Fruit fly (Drosophila melanogaster): ENCODE measurements around the gene RanGAP.

Gene RanGAP

DNA sequence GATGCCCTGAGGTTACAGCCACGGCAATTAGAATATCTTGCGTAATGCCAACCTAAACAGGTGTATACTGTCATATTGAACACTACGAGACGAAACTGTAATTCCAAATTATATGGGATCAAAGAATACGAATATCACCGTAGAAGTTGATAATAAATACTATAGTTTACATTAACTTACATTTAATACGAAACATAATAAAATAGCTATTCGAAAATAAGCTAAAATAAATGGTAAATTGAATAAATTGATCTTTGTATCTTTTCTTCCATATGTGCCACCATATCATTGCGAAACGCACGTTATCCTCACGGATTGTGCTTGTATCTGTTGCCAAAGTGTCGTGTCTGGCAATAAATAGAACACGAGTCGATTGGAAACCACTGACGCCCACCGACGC, 25.9 kb upstream of the RanGAP start:
- TF ChIP-seq CG17801 (GFP tag; optimal IDR thresholded peaks at IDR 0.05; ENCODE audit: partially characterized antibody) = no peak

DNA sequence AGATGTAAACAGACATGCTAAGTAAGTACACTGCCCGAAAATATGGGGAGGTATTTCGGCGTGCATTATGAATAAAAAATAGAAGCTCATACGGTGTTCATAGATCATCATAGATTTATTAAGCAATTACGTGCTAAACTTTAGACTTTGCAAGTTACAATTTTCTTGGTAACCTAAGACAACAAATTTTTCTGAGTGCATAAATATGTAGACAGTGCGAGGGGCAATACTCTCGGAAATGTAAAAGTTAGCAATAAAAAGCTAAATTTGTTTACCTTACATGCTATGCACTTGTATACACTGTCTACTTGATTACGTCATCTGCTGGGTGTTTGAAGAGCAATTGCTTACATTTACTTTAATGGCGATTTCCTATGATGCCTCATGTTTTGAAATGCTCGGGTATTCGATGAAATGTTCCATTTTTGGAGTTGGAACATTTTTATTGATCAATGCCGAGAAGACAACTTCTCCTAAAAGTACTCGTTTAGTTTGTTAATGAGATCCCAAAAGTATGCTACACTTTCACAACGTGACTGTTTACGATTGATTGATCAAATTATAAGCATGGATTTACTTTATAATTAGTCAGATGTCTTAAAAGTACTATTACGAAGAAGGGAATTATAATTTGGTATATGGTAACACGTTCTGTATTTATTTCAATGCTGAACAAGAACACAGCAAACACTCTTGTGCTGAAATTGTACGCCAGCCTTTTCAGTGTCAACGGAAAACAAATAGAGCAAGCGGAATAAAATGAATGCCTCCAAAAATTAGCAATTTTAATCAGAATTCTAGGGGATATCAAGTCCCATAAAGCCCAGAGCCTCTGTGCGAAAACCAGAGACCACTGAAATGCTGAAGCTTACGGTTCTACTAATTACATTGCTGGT, 24.9 kb upstream of the RanGAP start, which contains the start of gene Lectin-galC1:
Lectin-galC1 (plus strand) TSS at position 846 of the 896 bp plus-strand sequence.
- TF ChIP-seq CG17801 (GFP tag; optimal IDR thresholded peaks at IDR 0.05; ENCODE audit: partially characterized antibody) = peak; percentile 41

DNA sequence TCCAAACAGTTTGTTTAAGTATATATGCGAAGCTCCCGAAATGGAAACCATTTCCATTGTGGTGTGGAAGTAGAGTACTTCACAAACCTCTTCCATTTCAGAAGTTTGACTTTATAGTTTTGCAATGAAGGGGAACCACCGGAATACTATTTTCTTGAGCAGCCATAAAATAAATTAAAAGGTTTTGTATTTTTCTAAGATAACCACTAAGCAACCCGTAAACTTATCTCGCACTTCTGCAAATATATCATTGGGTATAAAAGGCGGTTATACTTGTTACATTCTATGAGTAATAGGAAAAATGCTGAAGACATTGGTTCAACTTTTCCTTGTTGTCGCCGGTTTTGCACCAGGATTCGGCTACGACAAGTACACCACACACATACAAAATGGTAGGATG, 23.7 kb upstream of the RanGAP start, which contains the start of gene lectin-37Da:
lectin-37Da (plus strand) TSS at position 301 of the 400 bp plus-strand sequence.
- TF ChIP-seq CG17801 (GFP tag; optimal IDR thresholded peaks at IDR 0.05; ENCODE audit: partially characterized antibody) = no peak

DNA sequence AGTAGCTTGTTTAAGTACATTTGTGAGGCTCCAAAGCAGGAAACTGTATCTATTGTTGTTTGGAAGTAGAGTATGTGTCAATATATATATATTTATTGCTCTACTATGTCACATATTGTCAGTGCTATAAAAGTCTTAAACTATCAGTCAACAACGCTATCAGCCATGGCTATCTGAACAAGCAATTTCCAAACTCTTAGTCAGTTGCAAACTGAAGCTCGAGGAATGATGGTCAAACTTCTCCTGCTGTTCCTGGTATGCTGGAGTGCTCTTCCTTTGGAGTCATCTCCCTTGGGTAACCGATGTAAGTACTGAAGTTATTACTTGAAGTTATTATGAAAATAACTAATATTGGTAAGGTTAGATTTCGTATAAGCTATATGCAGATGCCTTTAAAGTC, 22.9 kb upstream of the RanGAP start, which contains the start of gene lectin-37Db:
lectin-37Db (plus strand) TSS at position 204 of the 400 bp plus-strand sequence.
- no peak for TF ChIP-seq CG17801 (GFP tag; optimal IDR thresholded peaks at IDR 0.05; ENCODE audit: partially characterized antibody)

DNA sequence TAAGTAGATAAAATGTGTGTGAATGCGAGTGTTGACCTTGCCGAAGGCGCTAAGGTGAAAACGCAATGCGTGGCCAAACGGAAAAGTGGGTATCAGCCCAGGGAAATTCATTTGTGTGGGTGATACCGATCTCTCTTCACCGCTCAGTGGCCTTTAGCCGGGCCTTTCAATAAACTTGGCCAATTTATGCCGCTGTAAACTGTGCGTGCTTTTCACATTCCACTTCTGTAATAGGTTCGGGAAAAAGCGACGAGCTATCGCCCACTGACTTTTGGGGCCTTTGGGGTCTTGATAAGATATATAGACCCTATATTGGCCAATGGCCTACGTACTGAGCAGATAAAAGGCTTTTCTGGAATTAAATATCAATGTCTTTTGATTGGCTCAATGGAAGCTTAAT, 20.2 kb upstream of the RanGAP start:
- TF ChIP-seq CG17801 (GFP tag; optimal IDR thresholded peaks at IDR 0.05; ENCODE audit: partially characterized antibody) = no peak

DNA sequence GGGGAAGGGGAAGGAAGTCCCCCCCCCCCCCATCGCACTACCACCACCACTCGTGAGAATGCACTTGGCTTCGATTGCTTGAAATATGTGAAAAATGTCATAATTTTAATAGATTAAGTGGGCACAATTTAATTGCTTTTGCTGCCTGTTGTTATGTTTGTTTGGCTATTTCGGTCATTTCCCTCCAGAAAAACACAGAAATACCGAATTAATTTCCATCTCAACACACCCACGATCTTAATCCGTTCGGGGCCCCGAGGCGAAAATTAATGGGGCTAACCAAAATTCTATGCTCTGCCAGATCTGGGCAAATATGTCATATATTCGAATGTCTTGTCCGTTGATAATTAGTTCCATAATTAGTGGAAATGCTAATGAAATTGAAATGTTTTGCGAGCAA, 19.1 kb upstream of the RanGAP start:
- no peak for TF ChIP-seq CG17801 (GFP tag; optimal IDR thresholded peaks at IDR 0.05; ENCODE audit: partially characterized antibody)

DNA sequence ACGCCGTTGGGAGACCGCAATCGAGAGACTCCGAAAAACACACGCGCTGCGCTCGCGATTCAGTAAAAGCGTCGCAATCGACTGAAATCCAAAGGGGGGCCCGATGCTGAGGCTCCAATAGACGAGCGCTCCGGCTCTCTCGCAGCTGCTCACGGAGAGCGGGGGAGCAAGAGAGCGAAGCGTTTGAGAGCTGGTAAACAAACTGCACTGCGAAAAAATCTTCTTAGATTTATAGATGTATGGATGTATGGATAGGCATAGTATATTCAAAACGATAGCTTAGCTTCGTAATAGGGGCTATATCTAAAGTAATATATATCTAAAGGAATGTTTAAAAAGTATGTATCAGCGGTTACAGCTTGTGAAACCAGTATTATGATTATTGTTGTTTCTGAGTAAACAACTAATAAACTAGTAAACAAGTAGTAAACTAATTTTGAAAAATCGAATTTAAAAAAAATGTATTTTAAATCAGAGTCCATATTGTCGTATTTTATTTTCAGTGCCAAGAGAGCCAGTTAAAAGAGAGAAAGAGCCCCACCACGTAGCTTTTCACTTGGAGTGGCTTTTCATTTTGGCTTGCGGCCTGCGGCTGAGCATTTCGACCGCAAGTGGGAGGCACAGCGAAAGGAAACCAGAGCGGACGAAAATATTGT, 18.2 kb upstream of the RanGAP start, which contains the start of the genes Alp12 and CG13085:
Alp12 (plus strand) TSS at position 584 of the 656 bp plus-strand sequence.
CG13085 (plus strand) TSS at position 584 of the 656 bp plus-strand sequence.
- peak; percentile 91 for TF ChIP-seq CG17801 (GFP tag; optimal IDR thresholded peaks at IDR 0.05; ENCODE audit: partially characterized antibody)

DNA sequence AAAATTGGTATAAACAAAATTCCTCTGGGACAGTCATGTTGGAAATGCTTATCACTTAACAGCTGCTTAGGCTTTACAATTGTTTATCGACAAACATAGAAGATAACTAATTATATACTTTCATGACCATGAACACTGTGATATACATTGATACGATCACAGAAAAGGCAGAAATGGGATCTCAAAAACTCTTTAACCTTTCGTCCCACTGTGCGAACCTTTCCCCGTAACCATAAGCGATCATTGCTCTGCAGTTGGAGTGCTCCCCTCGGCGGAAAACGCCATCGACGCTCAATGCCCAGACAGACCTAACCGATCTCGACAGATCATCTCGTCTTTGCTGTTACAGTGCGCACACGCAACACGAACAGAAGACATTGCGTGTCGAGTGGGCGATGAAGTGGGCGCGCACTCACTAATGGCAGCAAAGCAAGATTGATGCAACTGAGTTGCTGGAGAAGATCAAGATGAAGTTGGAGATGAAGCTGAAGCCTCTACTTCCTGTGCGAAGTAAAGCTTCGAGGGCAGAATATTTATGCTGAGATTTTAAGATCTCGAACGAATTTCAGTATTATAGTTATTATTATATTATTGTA, 17.4 kb upstream of the RanGAP start:
- TF ChIP-seq CG17801 (GFP tag; optimal IDR thresholded peaks at IDR 0.05; ENCODE audit: partially characterized antibody) = no peak

DNA sequence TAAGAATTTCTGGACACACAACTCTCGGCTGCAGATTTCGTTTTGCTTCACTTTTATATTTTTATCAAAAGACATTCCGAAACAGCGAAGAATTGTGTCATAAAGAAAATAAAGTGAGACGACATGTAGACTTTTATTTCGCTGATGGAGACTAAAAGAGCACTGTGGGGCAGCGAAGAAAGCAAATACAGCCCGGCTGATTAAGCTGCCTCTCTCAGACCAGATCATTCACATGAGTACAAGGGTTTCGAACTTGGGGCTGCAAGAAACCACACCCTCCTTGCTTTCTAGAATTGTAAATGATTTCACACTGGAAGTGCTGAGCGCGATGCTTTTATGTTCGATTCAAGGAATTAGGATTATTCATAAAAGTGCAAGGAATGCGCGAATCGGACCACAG, 16.7 kb upstream of the RanGAP start:
- peak; percentile 14 for TF ChIP-seq CG17801 (GFP tag; optimal IDR thresholded peaks at IDR 0.05; ENCODE audit: partially characterized antibody)

DNA sequence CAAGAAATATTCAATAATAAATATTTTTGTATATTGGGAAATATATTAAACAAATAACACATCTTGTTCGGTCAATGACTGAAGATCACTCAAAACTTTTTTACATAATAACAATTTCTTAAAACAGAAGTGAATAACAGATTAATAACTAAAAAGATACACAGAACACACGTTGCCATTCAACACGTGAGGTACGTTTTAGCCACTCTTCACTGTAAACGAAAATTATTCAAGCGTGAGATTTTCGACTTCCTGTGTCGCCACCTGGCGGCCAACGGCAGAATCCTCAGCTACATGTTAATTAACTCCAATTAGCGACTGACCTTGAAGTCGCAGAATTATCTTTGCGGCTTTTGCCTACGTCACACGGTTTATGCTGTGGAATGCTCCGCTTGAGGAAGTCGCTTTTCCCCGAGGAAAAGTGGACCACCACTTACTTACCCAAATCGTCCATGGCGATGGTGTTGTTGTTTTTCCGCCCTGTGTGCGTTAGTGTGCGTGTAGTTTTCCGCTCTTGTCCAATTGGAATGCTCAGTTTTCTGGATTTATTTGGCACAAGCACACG, 15.9 kb upstream of the RanGAP start:
- TF ChIP-seq CG17801 (GFP tag; optimal IDR thresholded peaks at IDR 0.05; ENCODE audit: partially characterized antibody) = peak; percentile 22

DNA sequence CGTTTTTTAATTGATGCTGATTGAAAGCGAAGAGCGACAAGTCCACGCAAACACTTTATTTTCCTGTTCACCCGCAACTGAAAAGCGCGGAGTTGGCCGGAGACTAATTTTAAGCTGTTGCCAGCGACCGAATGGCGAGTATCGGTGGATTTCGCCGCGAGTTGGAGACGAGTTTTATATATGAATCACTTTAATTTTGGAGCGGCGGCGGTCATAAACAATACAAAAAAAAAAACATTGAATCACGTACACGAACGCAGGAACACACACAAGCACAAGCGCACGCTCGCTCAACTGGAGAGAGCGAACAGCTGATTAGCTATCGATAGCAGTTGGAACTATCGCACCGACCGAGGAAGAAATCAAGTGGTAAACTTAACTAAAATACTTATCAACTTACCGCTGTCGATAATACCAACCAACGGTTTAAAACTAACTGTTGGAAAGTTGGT, 15.4 kb upstream of the RanGAP start, which contains the start of gene Pax:
Pax (minus strand) TSS at position 267 of the 452 bp plus-strand sequence.
- peak; percentile 6 for TF ChIP-seq CG17801 (GFP tag; optimal IDR thresholded peaks at IDR 0.05; ENCODE audit: partially characterized antibody)

DNA sequence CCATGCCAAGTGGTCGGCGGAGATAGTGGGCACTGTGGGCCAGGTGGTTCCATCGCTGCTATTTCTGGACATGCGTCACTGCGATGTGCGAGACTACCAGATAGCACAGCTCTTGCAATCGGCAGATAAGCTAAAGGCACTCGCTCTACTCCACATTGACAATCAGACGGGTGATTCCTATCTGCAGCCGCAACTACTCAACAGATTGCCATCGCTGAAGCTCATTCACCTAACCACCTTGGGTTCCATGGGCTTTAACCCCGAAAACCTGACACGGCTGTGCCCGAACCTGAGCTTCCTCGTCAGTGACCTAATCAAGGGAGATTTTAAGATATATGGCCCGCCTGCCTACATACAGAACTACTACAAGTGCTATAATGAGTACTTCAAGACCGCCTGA, 12.0 kb upstream of the RanGAP start:
- no peak for TF ChIP-seq CG17801 (GFP tag; optimal IDR thresholded peaks at IDR 0.05; ENCODE audit: partially characterized antibody)

DNA sequence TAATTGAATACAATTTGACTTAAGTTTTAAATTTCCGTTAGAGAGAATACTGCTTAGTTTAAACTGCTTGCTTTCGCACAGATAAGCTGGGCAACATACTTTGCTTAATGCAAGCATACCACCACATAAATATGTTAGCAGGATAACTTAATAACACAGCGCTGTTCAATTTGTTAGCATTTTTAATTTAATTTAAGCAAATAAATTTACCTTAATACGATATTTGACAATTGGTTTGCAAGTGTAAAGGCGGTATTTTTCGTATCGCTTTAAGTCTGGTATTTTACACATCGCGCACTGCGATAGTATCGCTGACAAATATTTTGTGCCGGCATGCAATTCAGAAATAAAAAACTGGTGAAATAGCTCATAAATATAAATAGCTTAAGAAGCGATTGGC, 11.4 kb upstream of the RanGAP start, which contains the start of gene RtcB:
RtcB (plus strand) TSS at position 301 of the 400 bp plus-strand sequence.
- TF ChIP-seq CG17801 (GFP tag; optimal IDR thresholded peaks at IDR 0.05; ENCODE audit: partially characterized antibody) = no peak

DNA sequence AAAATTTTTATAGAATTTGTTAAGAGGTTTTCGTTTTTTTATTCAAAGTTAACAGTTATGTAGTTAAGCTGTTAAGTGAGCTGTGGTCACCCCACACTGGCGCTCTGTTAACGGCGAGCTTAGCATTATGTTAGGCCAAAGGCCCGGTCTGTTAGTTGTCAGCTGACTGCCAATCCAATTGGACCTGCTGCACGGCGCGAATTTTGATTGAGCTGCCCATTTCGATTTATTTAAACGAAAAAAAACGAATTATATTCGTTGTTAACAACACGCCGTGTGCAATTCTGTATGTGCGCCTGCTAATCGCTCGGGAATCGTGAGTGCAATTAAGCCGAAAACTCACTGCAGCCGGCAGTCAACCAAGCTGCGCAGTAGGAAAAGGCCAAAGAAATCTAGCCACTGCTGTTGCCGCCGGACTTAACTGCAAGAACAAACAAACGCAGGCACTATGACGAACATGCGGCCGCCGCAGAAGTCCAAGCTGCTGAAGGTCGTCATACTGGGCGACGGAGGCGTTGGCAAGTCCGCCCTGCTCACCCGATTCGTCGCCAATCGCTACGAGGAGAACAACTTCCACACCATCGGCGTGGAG, 9.2 kb upstream of the RanGAP start, which contains the start of gene Rab9:
Rab9 (plus strand) TSS at position 151 of the 592 bp plus-strand sequence.
- peak; percentile 65 for TF ChIP-seq CG17801 (GFP tag; optimal IDR thresholded peaks at IDR 0.05; ENCODE audit: partially characterized antibody)
